Comparison of ENCODE assay signal across 1 fruit fly cellular context in the genomic region with DNA sequence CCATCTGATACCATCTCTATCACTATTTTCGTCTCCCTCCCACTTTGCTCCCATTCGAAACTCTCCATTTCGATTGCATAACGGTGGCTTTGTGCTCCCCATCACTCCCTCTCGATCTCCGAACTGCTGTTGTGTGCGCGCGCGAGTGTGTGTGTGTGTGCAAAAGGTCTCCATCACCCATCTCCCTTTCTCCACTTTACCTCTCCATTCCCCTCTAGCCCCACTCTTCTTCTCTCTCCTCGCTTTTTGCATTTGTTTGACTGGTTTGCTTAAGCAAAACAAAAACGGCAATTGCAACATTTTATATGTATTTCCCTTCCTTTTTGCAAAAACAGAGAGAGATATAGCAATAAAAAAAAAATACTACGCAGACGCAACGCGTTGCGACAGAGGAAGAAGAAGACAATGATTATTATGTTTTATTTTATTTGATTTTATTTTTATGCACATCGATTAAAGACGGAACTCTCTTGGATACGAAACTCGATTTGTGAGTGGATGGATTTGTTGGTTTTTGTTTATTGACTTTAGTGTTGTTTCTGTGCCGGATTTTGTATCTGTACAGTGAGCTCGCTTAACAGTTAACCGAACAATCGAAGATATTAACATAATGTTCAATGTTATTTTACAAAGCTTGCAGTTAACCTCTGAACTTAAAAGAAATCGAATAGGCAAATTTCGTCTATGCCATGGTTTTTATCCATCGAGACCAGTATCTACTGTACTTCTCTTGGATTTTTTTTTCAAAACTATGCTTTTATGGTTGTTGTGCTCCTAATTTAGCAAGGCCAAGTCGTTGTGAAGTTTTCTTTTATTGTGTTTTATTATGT.
TF ChIP-seq lines count a peak whose summit lies in the region.

No protein-coding gene starts in this region.

TF ChIP-seq in whole organism, embryonic, 481 proteins besides CTCF, POLR2A, EP300 and RAD21 (continued from another document and continues in another):
- no peak for TF ChIP-seq CG7963 (GFP tag; IDR thresholded peaks at IDR 0.05; lab: Robert Waterston, UW; ENCODE audit: partially characterized antibody)
- TF ChIP-seq prd (optimal IDR thresholded peaks at IDR 0.05; lab: Kevin White, UChicago): no peak
- peak; percentile 81 for TF ChIP-seq prd (GFP tag; IDR thresholded peaks at IDR 0.05; lab: Robert Waterston, UW)
- peak; percentile 67 to 71 for TF ChIP-seq dpn (GFP tag; optimal IDR thresholded peaks at IDR 0.05; lab: Kevin White, UChicago)
- TF ChIP-seq Hand (GFP tag; optimal IDR thresholded peaks at IDR 0.05; lab: Kevin White, UChicago): peak; percentile 58
- no peak for TF ChIP-seq CG13287 (GFP tag; IDR thresholded peaks at IDR 0.05; lab: Robert Waterston, UW; ENCODE audit: partially characterized antibody)
- no peak for TF ChIP-seq ash1 (GFP tag; optimal IDR thresholded peaks at IDR 0.05; lab: Kevin White, UChicago)
- peak; percentile 2 for TF ChIP-seq CG13123 (GFP tag; optimal IDR thresholded peaks at IDR 0.05; lab: Kevin White, UChicago)
- TF ChIP-seq Xbp1 (GFP tag; optimal IDR thresholded peaks at IDR 0.05; lab: Kevin White, UChicago): peak; percentile 72
- TF ChIP-seq tin (GFP tag; optimal IDR thresholded peaks at IDR 0.05; lab: Kevin White, UChicago): peak; percentile 64
- no peak for TF ChIP-seq CG3407 (GFP tag; optimal IDR thresholded peaks at IDR 0.05; lab: Kevin White, UChicago)
- TF ChIP-seq Dfd (GFP tag; optimal IDR thresholded peaks at IDR 0.05; lab: Kevin White, UChicago): no peak
- TF ChIP-seq NC2α (GFP tag; optimal IDR thresholded peaks at IDR 0.05; lab: Kevin White, UChicago): peak; percentile 25
- TF ChIP-seq jing (GFP tag; optimal IDR thresholded peaks at IDR 0.05; lab: Kevin White, UChicago): peak; percentile 33
- peak; percentile 27; the same call in 1 of the 3 replicates for TF ChIP-seq otp (GFP tag; IDR thresholded peaks at IDR 0.05; lab: Robert Waterston, UW)
- peak; percentile 83 for TF ChIP-seq CG32532 (GFP tag; IDR thresholded peaks at IDR 0.05; lab: Robert Waterston, UW)
- TF ChIP-seq CG31441 (GFP tag; IDR thresholded peaks at IDR 0.05; lab: Robert Waterston, UW): peak; percentile 49; the same call in 1 of the 2 replicates
- peak; percentile 63 for TF ChIP-seq Fer1 (GFP tag; optimal IDR thresholded peaks at IDR 0.05; lab: Kevin White, UChicago)
- TF ChIP-seq Sry-δ (GFP tag; optimal IDR thresholded peaks at IDR 0.05; lab: Kevin White, UChicago): peak; percentile 6
- TF ChIP-seq Ets65A (GFP tag; lab: Kevin White, UChicago): peak; percentile 92
- no peak for TF ChIP-seq CG10321 (GFP tag; IDR thresholded peaks at IDR 0.05; lab: Robert Waterston, UW)
- TF ChIP-seq lbe (GFP tag; optimal IDR thresholded peaks at IDR 0.05; lab: Kevin White, UChicago): no peak
- no peak for TF ChIP-seq twi (tag; optimal IDR thresholded peaks at IDR 0.05; lab: Kevin White, UChicago)
- peak; percentile 53 for TF ChIP-seq jumu (GFP tag; optimal IDR thresholded peaks at IDR 0.05; lab: Kevin White, UChicago)
- peak; percentile 80 for TF ChIP-seq NFAT (GFP tag; IDR thresholded peaks at IDR 0.05; lab: Robert Waterston, UW)
- TF ChIP-seq lilli (GFP tag; optimal IDR thresholded peaks at IDR 0.05; lab: Kevin White, UChicago): peak; percentile 80
- TF ChIP-seq pnt (GFP tag; optimal IDR thresholded peaks at IDR 0.05; lab: Kevin White, UChicago): peak; percentile 43
- no peak for TF ChIP-seq Hmx (GFP tag; optimal IDR thresholded peaks at IDR 0.05; lab: Kevin White, UChicago)
- TF ChIP-seq Antp (GFP tag; optimal IDR thresholded peaks at IDR 0.05; lab: Kevin White, UChicago): peak; percentile 65
- no peak for TF ChIP-seq Hr39 (optimal IDR thresholded peaks at IDR 0.05; lab: Kevin White, UChicago)
- no peak for TF ChIP-seq sim (GFP tag; IDR thresholded peaks at IDR 0.05; lab: Robert Waterston, UW)
- peak; percentile 34 for TF ChIP-seq CG9727 (GFP tag; optimal IDR thresholded peaks at IDR 0.05; lab: Kevin White, UChicago)
- peak; percentile 51; the same call in 1 of the 2 replicates for TF ChIP-seq wdn (GFP tag; IDR thresholded peaks at IDR 0.05; lab: Robert Waterston, UW)
- TF ChIP-seq eyg (GFP tag; optimal IDR thresholded peaks at IDR 0.05; lab: Kevin White, UChicago): peak; percentile 48
- no peak for TF ChIP-seq yki (optimal IDR thresholded peaks at IDR 0.05; lab: Kevin White, UChicago)
- peak; percentile 73 for TF ChIP-seq unpg (GFP tag; optimal IDR thresholded peaks at IDR 0.05; lab: Kevin White, UChicago)
- TF ChIP-seq en (GFP tag; optimal IDR thresholded peaks at IDR 0.05; lab: Kevin White, UChicago): no peak
- TF ChIP-seq pan (optimal IDR thresholded peaks at IDR 0.05; lab: Kevin White, UChicago): no peak
- peak in 1 of 2 experiments; percentile 52 for TF ChIP-seq pan (GFP tag; optimal IDR thresholded peaks at IDR 0.05 in 1 of 2, IDR thresholded peaks at IDR 0.05 in 1 of 2)
- TF ChIP-seq CG6689 (GFP tag; IDR thresholded peaks at IDR 0.05; lab: Robert Waterston, UW): peak; percentile 66
- peak; percentile 40 for TF ChIP-seq CG4820 (GFP tag; optimal IDR thresholded peaks at IDR 0.05; lab: Kevin White, UChicago)
- peak; percentile 42 for TF ChIP-seq nmo (GFP tag; optimal IDR thresholded peaks at IDR 0.05; lab: Kevin White, UChicago)
- peak; percentile 65 for TF ChIP-seq CG10543 (GFP tag; optimal IDR thresholded peaks at IDR 0.05; lab: Kevin White, UChicago)
- TF ChIP-seq zen2 (GFP tag; IDR thresholded peaks at IDR 0.05; lab: Robert Waterston, UW; ENCODE audit: partially characterized antibody): no peak
- peak; percentile 68 for TF ChIP-seq Atf6 (GFP tag; IDR thresholded peaks at IDR 0.05; lab: Robert Waterston, UW)
- no peak for TF ChIP-seq trem (tag; optimal IDR thresholded peaks at IDR 0.05; lab: Kevin White, UChicago)
- peak; percentile 61 for TF ChIP-seq sug (tag; optimal IDR thresholded peaks at IDR 0.05; lab: Kevin White, UChicago)
- no peak for TF ChIP-seq emc (GFP tag; optimal IDR thresholded peaks at IDR 0.05; lab: Kevin White, UChicago)
- TF ChIP-seq CG8089 (GFP tag; optimal IDR thresholded peaks at IDR 0.05; lab: Kevin White, UChicago): no peak
- TF ChIP-seq dm (GFP tag; optimal IDR thresholded peaks at IDR 0.05; lab: Kevin White, UChicago): no peak
- no peak for TF ChIP-seq hth (optimal IDR thresholded peaks at IDR 0.05; lab: Kevin White, UChicago)
- peak; percentile 68 for TF ChIP-seq bab2 (GFP tag; optimal IDR thresholded peaks at IDR 0.05; lab: Kevin White, UChicago)
- TF ChIP-seq fd64A (GFP tag; optimal IDR thresholded peaks at IDR 0.05; lab: Kevin White, UChicago): no peak
- peak; percentile 0 to 59 for TF ChIP-seq bsh (GFP tag; optimal IDR thresholded peaks at IDR 0.05; lab: Kevin White, UChicago)
- peak; percentile 42 for TF ChIP-seq CG9609 (GFP tag; optimal IDR thresholded peaks at IDR 0.05; lab: Kevin White, UChicago)
- TF ChIP-seq fu2 (GFP tag; optimal IDR thresholded peaks at IDR 0.05; lab: Kevin White, UChicago): peak; percentile 46
- TF ChIP-seq bowl (GFP tag; IDR thresholded peaks at IDR 0.05; lab: Robert Waterston, UW): peak; percentile 45; the same call in 1 of the 2 replicates
- no peak for TF ChIP-seq Lhr (GFP tag; optimal IDR thresholded peaks at IDR 0.05; lab: Kevin White, UChicago)
- peak; percentile 70 for TF ChIP-seq Dip3 (GFP tag; optimal IDR thresholded peaks at IDR 0.05; lab: Kevin White, UChicago)
- peak; percentile 86 for TF ChIP-seq sqz (GFP tag; optimal IDR thresholded peaks at IDR 0.05; lab: Kevin White, UChicago)
- TF ChIP-seq Gug (GFP tag; IDR thresholded peaks at IDR 0.05; lab: Robert Waterston, UW): peak; percentile 41; the same call in 2 of the 4 replicates
- no peak for TF ChIP-seq amos (GFP tag; IDR thresholded peaks at IDR 0.05; lab: Robert Waterston, UW; ENCODE audit: partially characterized antibody)
- TF ChIP-seq sc (optimal IDR thresholded peaks at IDR 0.05; lab: Kevin White, UChicago): no peak
- TF ChIP-seq sc (GFP tag; optimal IDR thresholded peaks at IDR 0.05; lab: Kevin White, UChicago): no peak
- TF ChIP-seq Bteb2 (GFP tag; optimal IDR thresholded peaks at IDR 0.05; lab: Kevin White, UChicago): peak; percentile 59
- TF ChIP-seq CG4328 (GFP tag; optimal IDR thresholded peaks at IDR 0.05; lab: Kevin White, UChicago): no peak
- TF ChIP-seq CG6254 (GFP tag; optimal IDR thresholded peaks at IDR 0.05; lab: Kevin White, UChicago): no peak
- no peak; the same call in 2 of the 3 replicates for TF ChIP-seq croc (GFP tag; conservative IDR thresholded peaks at IDR 0.05; lab: Robert Waterston, UW)
- TF ChIP-seq maf-S (GFP tag; optimal IDR thresholded peaks at IDR 0.05; lab: Kevin White, UChicago): peak; percentile 39
- no peak for TF ChIP-seq Spps (tag; optimal IDR thresholded peaks at IDR 0.05; lab: Kevin White, UChicago)
- peak; percentile 52 for TF ChIP-seq D19B (GFP tag; optimal IDR thresholded peaks at IDR 0.05; lab: Kevin White, UChicago)
- TF ChIP-seq Taf1 (GFP tag; IDR thresholded peaks at IDR 0.05; lab: Robert Waterston, UW): peak; percentile 60
- peak; percentile 95 for TF ChIP-seq grau (tag; optimal IDR thresholded peaks at IDR 0.05; lab: Kevin White, UChicago)
- peak; percentile 78 for TF ChIP-seq gem (tag; optimal IDR thresholded peaks at IDR 0.05; lab: Kevin White, UChicago)
- TF ChIP-seq B-H2 (GFP tag; optimal IDR thresholded peaks at IDR 0.05; lab: Kevin White, UChicago): peak; percentile 64
- peak; percentile 75 for TF ChIP-seq CG30403 (GFP tag; optimal IDR thresholded peaks at IDR 0.05; lab: Kevin White, UChicago)
- TF ChIP-seq CG1529 (GFP tag; optimal IDR thresholded peaks at IDR 0.05; lab: Kevin White, UChicago): peak; percentile 17
- TF ChIP-seq CG9797 (GFP tag; optimal IDR thresholded peaks at IDR 0.05; lab: Kevin White, UChicago): no peak
- peak; percentile 60 for TF ChIP-seq CG18011 (GFP tag; optimal IDR thresholded peaks at IDR 0.05; lab: Kevin White, UChicago)
- TF ChIP-seq CG18262 (tag; optimal IDR thresholded peaks at IDR 0.05; lab: Kevin White, UChicago): peak; percentile 51
- TF ChIP-seq oc (tag; optimal IDR thresholded peaks at IDR 0.05; lab: Kevin White, UChicago): peak; percentile 5
- TF ChIP-seq ase (GFP tag; IDR thresholded peaks at IDR 0.05; lab: Robert Waterston, UW): peak; percentile 45; the same call in 2 of the 3 replicates
- peak; percentile 92 for TF ChIP-seq sens (GFP tag; lab: Kevin White, UChicago)
- 0 out of 3 replicates have a peak, but pooled peaks have one; percentile 44 for TF ChIP-seq sr (GFP tag; IDR thresholded peaks at IDR 0.05; lab: Robert Waterston, UW)
- no peak for TF ChIP-seq Atf3 (GFP tag; optimal IDR thresholded peaks at IDR 0.05; lab: Kevin White, UChicago)
- TF ChIP-seq CG17359 (tag; optimal IDR thresholded peaks at IDR 0.05; lab: Kevin White, UChicago): peak; percentile 67
- TF ChIP-seq Mad (GFP tag; optimal IDR thresholded peaks at IDR 0.05; lab: Kevin White, UChicago): peak; percentile 38
- TF ChIP-seq Hey (tag; optimal IDR thresholded peaks at IDR 0.05; lab: Kevin White, UChicago): peak; percentile 10
- TF ChIP-seq CG2889 (GFP tag; IDR thresholded peaks at IDR 0.05; lab: Robert Waterston, UW): no peak
- TF ChIP-seq Xrp1 (GFP tag; IDR thresholded peaks at IDR 0.05; lab: Robert Waterston, UW): peak; percentile 72
- no peak; the same call in 2 of the 3 replicates for TF ChIP-seq CG6175 (GFP tag; IDR thresholded peaks at IDR 0.05; lab: Robert Waterston, UW)
- peak; percentile 56 for TF ChIP-seq klu (GFP tag; IDR thresholded peaks at IDR 0.05; lab: Robert Waterston, UW)
- TF ChIP-seq HLHmδ (GFP tag; optimal IDR thresholded peaks at IDR 0.05; lab: Kevin White, UChicago): no peak
- peak; percentile 52 for TF ChIP-seq vfl (GFP tag; optimal IDR thresholded peaks at IDR 0.05; lab: Kevin White, UChicago)
- peak; percentile 52 for TF ChIP-seq Nf-YC (tag; optimal IDR thresholded peaks at IDR 0.05; lab: Kevin White, UChicago)
- TF ChIP-seq sima (GFP tag; optimal IDR thresholded peaks at IDR 0.05; lab: Kevin White, UChicago): no peak
- TF ChIP-seq CG33213 (GFP tag; optimal IDR thresholded peaks at IDR 0.05; lab: Kevin White, UChicago): peak; percentile 46
- TF ChIP-seq CG12744 (GFP tag; optimal IDR thresholded peaks at IDR 0.05; lab: Kevin White, UChicago): peak; percentile 52
- TF ChIP-seq dysf (GFP tag; IDR thresholded peaks at IDR 0.05; lab: Robert Waterston, UW): peak; percentile 83
- peak; percentile 29 for TF ChIP-seq NK7.1 (GFP tag; optimal IDR thresholded peaks at IDR 0.05; lab: Kevin White, UChicago)
- TF ChIP-seq Ada2b (GFP tag; IDR thresholded peaks at IDR 0.05; lab: Robert Waterston, UW): peak; percentile 76
- TF ChIP-seq CHES-1-like (GFP tag; optimal IDR thresholded peaks at IDR 0.05; lab: Kevin White, UChicago): peak; percentile 68
- TF ChIP-seq Optix (GFP tag; IDR thresholded peaks at IDR 0.05; lab: Robert Waterston, UW): peak; percentile 29; the same call in 1 of the 3 replicates
- TF ChIP-seq Ssrp (tag; optimal IDR thresholded peaks at IDR 0.05; lab: Kevin White, UChicago): peak; percentile 51
- peak; percentile 39 for TF ChIP-seq gsb-n (tag; optimal IDR thresholded peaks at IDR 0.05; lab: Kevin White, UChicago)
- TF ChIP-seq stc (GFP tag; IDR thresholded peaks at IDR 0.05; lab: Robert Waterston, UW): peak; percentile 70
- no peak for TF ChIP-seq CG3838 (GFP tag; optimal IDR thresholded peaks at IDR 0.05; lab: Kevin White, UChicago)
- TF ChIP-seq Sox100B (GFP tag; optimal IDR thresholded peaks at IDR 0.05; lab: Kevin White, UChicago): peak; percentile 40
- peak; percentile 23 for TF ChIP-seq CG13894 (tag; optimal IDR thresholded peaks at IDR 0.05; lab: Kevin White, UChicago)
- TF ChIP-seq tx (GFP tag; optimal IDR thresholded peaks at IDR 0.05; lab: Kevin White, UChicago): peak; percentile 42
- TF ChIP-seq CG4617 (GFP tag; optimal IDR thresholded peaks at IDR 0.05; lab: Kevin White, UChicago; ENCODE audit: borderline replicate concordance): no peak
- no peak for TF ChIP-seq HmgD (GFP tag; optimal IDR thresholded peaks at IDR 0.05; lab: Kevin White, UChicago)
- TF ChIP-seq CG5180 (GFP tag; optimal IDR thresholded peaks at IDR 0.05; lab: Kevin White, UChicago): peak; percentile 28
- TF ChIP-seq CG6272 (GFP tag; IDR thresholded peaks at IDR 0.05; lab: Robert Waterston, UW): peak; percentile 47
- peak; percentile 90 for TF ChIP-seq nom (GFP tag; optimal IDR thresholded peaks at IDR 0.05; lab: Kevin White, UChicago)
- TF ChIP-seq CG11723 (GFP tag; optimal IDR thresholded peaks at IDR 0.05; lab: Kevin White, UChicago): peak; percentile 48
- TF ChIP-seq CG17328 (GFP tag; IDR thresholded peaks at IDR 0.05; lab: Robert Waterston, UW): peak; percentile 48; the same call in 1 of the 2 replicates
- no peak for TF ChIP-seq sens-2 (GFP tag; IDR thresholded peaks at IDR 0.05; lab: Robert Waterston, UW)
- peak; percentile 79 for TF ChIP-seq CG10366 (GFP tag; IDR thresholded peaks at IDR 0.05; lab: Robert Waterston, UW)
- TF ChIP-seq tio (GFP tag; optimal IDR thresholded peaks at IDR 0.05; lab: Kevin White, UChicago): peak; percentile 63
- TF ChIP-seq Mrtf (GFP tag; IDR thresholded peaks at IDR 0.05; lab: Robert Waterston, UW): peak; percentile 63; the same call in 2 of the 3 replicates
